Worm (Caenorhabditis elegans) whole organism, young adult: ENCODE data around the gene Y41G9A.10.
A peak's percentile ranks its signal among the peaks of the same experiment; 100 is the strongest.

Source experiments
- B0035.1 ChIP-seq: sonication (generic microtip); optimal IDR thresholded peaks from 2 replicates; lab custom pipeline; 2016; ENCODE audit warnings: missing genetic modification characterization, mild to moderate bottlenecking, missing compliant biosample characterization, missing genotype, missing genetic modification reagents
- B0336.3 ChIP-seq: fragments of 200-800 bp; sonication (Bioruptor generic); IDR thresholded peaks from 2 replicates; pipeline ENCODE4 v1.3.6; 2022; ENCODE audit warnings: missing genetic modification characterization, missing compliant biosample characterization
- C06A6.2 ChIP-seq: fragments of 200-800 bp; sonication (Bioruptor generic); conservative IDR thresholded peaks from 2 replicates; pipeline ENCODE4 v1.3.6; 2022; ENCODE audit warnings: missing genetic modification characterization, missing compliant biosample characterization
- F23B12.7 ChIP-seq: sonication (generic microtip); optimal IDR thresholded peaks from 2 replicates; lab custom pipeline; 2017; ENCODE audit warnings: missing genetic modification characterization, mild to moderate bottlenecking, missing compliant biosample characterization, antibody characterized with exemption, moderate library complexity; ENCODE audit not compliant: insufficient read depth
- F39B2.1 ChIP-seq: fragments of 200-800 bp; sonication (Bioruptor generic); IDR thresholded peaks from 2 replicates; pipeline ENCODE4 v1.3.6; 2022; ENCODE audit warnings: missing genetic modification reagents, missing genetic modification characterization, missing compliant biosample characterization
- F49E8.2 ChIP-seq: sonication (generic microtip); optimal IDR thresholded peaks from 3 replicates; lab custom pipeline; 2017; ENCODE audit warnings: missing genetic modification characterization, mild to moderate bottlenecking, missing compliant biosample characterization, antibody characterized with exemption, moderate library complexity; ENCODE audit not compliant: insufficient read depth
- F52B5.7 ChIP-seq: sonication (generic microtip); optimal IDR thresholded peaks from 2 replicates; lab custom pipeline; 2016; ENCODE audit warnings: mild to moderate bottlenecking, missing genetic modification characterization, missing compliant biosample characterization
- F57C9.4 ChIP-seq: sonication (generic microtip); optimal IDR thresholded peaks from 2 replicates; lab custom pipeline; 2017; ENCODE audit warnings: mild to moderate bottlenecking, missing genetic modification characterization, missing compliant biosample characterization
- K12H6.12 ChIP-seq: fragments of 200-800 bp; sonication (Bioruptor generic); optimal IDR thresholded peaks from 2 replicates; lab custom pipeline; 2018; ENCODE audit warnings: mild to moderate bottlenecking, missing genetic modification characterization, missing compliant biosample characterization
- T07F8.4 ChIP-seq: sonication (generic microtip); optimal IDR thresholded peaks from 2 replicates; lab custom pipeline; 2016; ENCODE audit warnings: mild to moderate bottlenecking, missing genetic modification characterization, moderate library complexity, missing compliant biosample characterization
- T26A5.8 ChIP-seq: sonication (generic microtip); optimal IDR thresholded peaks from 2 replicates; lab custom pipeline; 2016; ENCODE audit warnings: missing genetic modification characterization, missing compliant biosample characterization
- Y67H2A.10 ChIP-seq: fragments of 200-800 bp; sonication (Bioruptor generic); conservative IDR thresholded peaks from 2 replicates; pipeline ENCODE4 v1.3.6; 2022; ENCODE audit warnings: missing genetic modification reagents, missing genetic modification characterization, missing compliant biosample characterization
- Y95B8A.8 ChIP-seq: fragments of 200-800 bp; sonication (Bioruptor generic); IDR thresholded peaks from 2 replicates; pipeline ENCODE4 v1.3.6; 2022; ENCODE audit warnings: missing genetic modification reagents, missing genetic modification characterization, missing compliant biosample characterization
- ama-1 ChIP-seq, 3 experiments: fragments of 150-350 bp in 1 of 3; sonication (generic microtip) in 2 of 3; optimal IDR thresholded peaks; 2 replicates each; lab custom pipeline; 2014 to 2018; ENCODE audit warnings: missing biosample characterization in 2 of 3, missing genetic modification characterization in 2 of 3, missing genetic modification reagents in 2 of 3
- atf-7 ChIP-seq: sonication (generic microtip); optimal IDR thresholded peaks from 2 replicates; lab custom pipeline; 2017; ENCODE audit warnings: mild to moderate bottlenecking, missing genetic modification characterization, missing compliant biosample characterization
- attf-5 ChIP-seq: fragments of 200-800 bp; sonication (Bioruptor generic); optimal IDR thresholded peaks from 2 replicates; lab custom pipeline; 2018; ENCODE audit warnings: mild to moderate bottlenecking, missing genetic modification characterization, missing compliant biosample characterization
- ccch-3 ChIP-seq: fragments of 200-800 bp; sonication (Bioruptor generic); optimal IDR thresholded peaks from 2 replicates; lab custom pipeline; 2018; ENCODE audit warnings: mild to moderate bottlenecking, missing genetic modification characterization, missing compliant biosample characterization
- cebp-2 ChIP-seq: fragments of 200-800 bp; sonication (Bioruptor generic); IDR thresholded peaks from 2 replicates; pipeline ENCODE4 v1.3.6; 2022; ENCODE audit warnings: missing genetic modification characterization, missing compliant biosample characterization
- ceh-27 ChIP-seq: fragments of 200-800 bp; sonication (Bioruptor generic); optimal IDR thresholded peaks from 2 replicates; lab custom pipeline; 2018; ENCODE audit warnings: mild to moderate bottlenecking, missing genetic modification characterization, moderate library complexity, missing compliant biosample characterization
- ceh-40 ChIP-seq: fragments of 200-800 bp; sonication (Bioruptor generic); IDR thresholded peaks from 2 replicates; pipeline ENCODE4 v1.3.6; 2022; ENCODE audit warnings: missing genetic modification characterization, missing compliant biosample characterization
- die-1 ChIP-seq: sonication (generic microtip); optimal IDR thresholded peaks from 2 replicates; lab custom pipeline; 2016; ENCODE audit warnings: missing genotype, mild to moderate bottlenecking, missing genetic modification characterization, missing compliant biosample characterization
- dpff-1 ChIP-seq: sonication (generic microtip); optimal IDR thresholded peaks from 2 replicates; lab custom pipeline; 2017; ENCODE audit warnings: mild to moderate bottlenecking, missing genetic modification characterization, missing compliant biosample characterization
- dpl-1 ChIP-seq: fragments of 150-350 bp; optimal IDR thresholded peaks from 2 replicates; lab custom pipeline; 2014; ENCODE audit warnings: missing biosample characterization, missing genetic modification reagents, missing genetic modification characterization
- efl-1 ChIP-seq: fragments of 150-350 bp; optimal IDR thresholded peaks from 2 replicates; lab custom pipeline; 2014; ENCODE audit warnings: missing biosample characterization, missing genetic modification reagents, missing genetic modification characterization
- egrh-3 ChIP-seq: fragments of 200-800 bp; sonication (Bioruptor generic); IDR thresholded peaks from 2 replicates; pipeline ENCODE4 v1.3.6; 2022; ENCODE audit warnings: missing genetic modification reagents, missing genetic modification characterization, missing compliant biosample characterization
- hlh-26 ChIP-seq: fragments of 200-800 bp; sonication (Bioruptor generic); conservative IDR thresholded peaks from 2 replicates; pipeline ENCODE4 v1.3.6; 2022; ENCODE audit warnings: missing genetic modification reagents, missing genetic modification characterization, missing compliant biosample characterization
- hrde-1 ChIP-seq: sonication (generic microtip); optimal IDR thresholded peaks from 2 replicates; lab custom pipeline; 2016; ENCODE audit warnings: missing genetic modification characterization, mild to moderate bottlenecking, missing compliant biosample characterization, moderate library complexity, missing genotype, missing genetic modification reagents, borderline replicate concordance
- hsf-1 ChIP-seq: fragments of 200-800 bp; sonication (Bioruptor generic); IDR thresholded peaks from 2 replicates; pipeline ENCODE4 v1.3.6; 2022; ENCODE audit warnings: missing genetic modification reagents, missing genetic modification characterization, missing compliant biosample characterization
- lag-1 ChIP-seq: fragments of 200-800 bp; sonication (Bioruptor generic); IDR thresholded peaks from 2 replicates; pipeline ENCODE4 v1.3.6; 2022; ENCODE audit warnings: missing genetic modification reagents, missing genetic modification characterization, missing compliant biosample characterization
- let-607 ChIP-seq, 2 experiments: fragments of 200-800 bp in 1 of 2; sonication (Bioruptor generic) in 1 of 2; sonication (generic microtip) in 1 of 2; optimal IDR thresholded peaks; 2 replicates each; lab custom pipeline; 2016 to 2018; ENCODE audit warnings: mild to moderate bottlenecking in 2 of 2, missing compliant biosample characterization in 2 of 2, missing genetic modification characterization in 2 of 2, moderate library complexity in 2 of 2, missing genotype in 1 of 2
- lin-35 ChIP-seq, 3 experiments: fragments of 150-350 bp in 2 of 3; sonication (generic microtip) in 1 of 3; optimal IDR thresholded peaks; 2 replicates each; lab custom pipeline; 2014 to 2018; ENCODE audit warnings: missing biosample characterization in 3 of 3, missing genetic modification characterization in 3 of 3, missing genetic modification reagents in 3 of 3
- madf-10 ChIP-seq: sonication (generic microtip); optimal IDR thresholded peaks from 2 replicates; lab custom pipeline; 2016; ENCODE audit warnings: mild to moderate bottlenecking, missing genetic modification characterization, missing compliant biosample characterization
- madf-8 ChIP-seq: fragments of 200-800 bp; sonication (Bioruptor generic); conservative IDR thresholded peaks from 2 replicates; pipeline ENCODE4 v1.3.6; 2022; ENCODE audit warnings: missing genetic modification reagents, missing genetic modification characterization, missing compliant biosample characterization
- mcd-1 ChIP-seq: fragments of 200-800 bp; sonication (Bioruptor generic); IDR thresholded peaks from 2 replicates; pipeline ENCODE4 v1.3.6; 2022; ENCODE audit warnings: missing genetic modification reagents, missing genetic modification characterization, missing compliant biosample characterization
- mel-28 ChIP-seq: sonication (generic microtip); optimal IDR thresholded peaks from 2 replicates; lab custom pipeline; 2016; ENCODE audit warnings: borderline replicate concordance, mild to moderate bottlenecking, missing genetic modification characterization, missing compliant biosample characterization
- nfyb-1 ChIP-seq: fragments of 200-800 bp; sonication (Bioruptor generic); IDR thresholded peaks from 2 replicates; pipeline ENCODE4 v1.3.6; 2022; ENCODE audit warnings: missing genetic modification reagents, missing genetic modification characterization, missing compliant biosample characterization
- nhr-80 ChIP-seq: sonication (generic microtip); optimal IDR thresholded peaks from 2 replicates; lab custom pipeline; 2016; ENCODE audit warnings: missing genetic modification characterization, missing compliant biosample characterization
- rec-8 ChIP-seq, 2 experiments: sonication (generic microtip); optimal IDR thresholded peaks; 2 replicates each; lab custom pipeline; 2016; ENCODE audit warnings: mild to moderate bottlenecking in 2 of 2, missing genetic modification characterization in 2 of 2, missing genetic modification reagents in 2 of 2, missing genotype in 2 of 2, missing biosample characterization in 1 of 2, missing compliant biosample characterization in 1 of 2, moderate library complexity in 1 of 2
- sea-2 ChIP-seq: fragments of 200-800 bp; sonication (Bioruptor generic); IDR thresholded peaks from 2 replicates; pipeline ENCODE4 v1.3.6; 2022; ENCODE audit warnings: missing genetic modification characterization, missing compliant biosample characterization
- tbp1 ChIP-seq: fragments of 200-800 bp; sonication (Bioruptor generic); optimal IDR thresholded peaks from 2 replicates; lab custom pipeline; 2018; ENCODE audit warnings: mild to moderate bottlenecking, missing genetic modification characterization, missing compliant biosample characterization
- tbx-9 ChIP-seq: sonication (generic microtip); optimal IDR thresholded peaks from 2 replicates; lab custom pipeline; 2016; ENCODE audit warnings: borderline replicate concordance, missing genetic modification characterization, inconsistent platforms, missing compliant biosample characterization
- xnd-1 ChIP-seq: sonication (generic microtip); optimal IDR thresholded peaks from 2 replicates; lab custom pipeline; 2016; ENCODE audit warnings: missing genotype, missing genetic modification reagents, missing genetic modification characterization, missing compliant biosample characterization
- zim-3 ChIP-seq: sonication (generic microtip); optimal IDR thresholded peaks from 2 replicates; lab custom pipeline; 2017; ENCODE audit warnings: mild to moderate bottlenecking, missing genetic modification characterization, moderate library complexity, missing compliant biosample characterization
- ztf-22 ChIP-seq: fragments of 200-800 bp; sonication (Bioruptor generic); optimal IDR thresholded peaks from 2 replicates; lab custom pipeline; 2018; ENCODE audit warnings: mild to moderate bottlenecking, missing genetic modification characterization, moderate library complexity, missing compliant biosample characterization

Y41G9A.10 gene

DNA sequence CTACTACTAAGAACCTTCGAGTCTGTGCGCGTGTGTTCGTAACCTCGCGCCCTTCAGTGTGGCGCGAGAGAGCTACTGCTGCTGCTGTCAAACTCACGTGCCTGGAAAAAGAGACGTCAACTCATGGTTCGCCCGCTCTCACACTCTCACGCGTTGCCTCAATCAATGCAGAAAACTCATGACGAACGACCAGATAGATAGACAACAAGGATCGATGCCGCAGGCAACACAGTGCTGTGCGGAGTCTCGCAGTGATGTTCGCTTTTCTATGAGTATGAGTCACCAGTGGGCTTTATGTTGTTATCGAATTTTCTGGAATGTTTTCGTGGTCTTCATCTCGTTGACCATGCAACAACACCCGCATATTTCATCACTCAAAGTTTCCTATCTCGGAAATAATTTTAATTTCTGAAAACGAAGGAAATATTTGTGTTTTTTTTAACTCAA is 25.2 kb upstream of the Y41G9A.10 start (continued):
- TF ChIP-seq die-1 (tag; lab: Kevin White, UChicago), result no peak
- TF ChIP-seq zim-3 (tag; lab: Kevin White, UChicago), result peak; percentile 27
- peak; percentile 80 for TF ChIP-seq Y95B8A.8 (GFP tag; lab: Robert Waterston, UW)
- TF ChIP-seq lin-35 (GFP tag; optimal IDR thresholded peaks at IDR 0.05; lab: Kevin White, UChicago), result peak in 1 of 3 experiments; percentile 71
- peak; percentile 91 for TF ChIP-seq hsf-1 (GFP tag; lab: Robert Waterston, UW)
- peak; percentile 43 for TF ChIP-seq ztf-22 (GFP tag; lab: Kevin White, UChicago)
- no peak; the same call in 1 of the 2 replicates for TF ChIP-seq lag-1 (GFP tag; lab: Robert Waterston, UW)
- no peak; the same call in 1 of the 2 replicates for TF ChIP-seq ceh-40
- no peak for TF ChIP-seq F49E8.2 (tag; lab: Kevin White, UChicago)
- peak; percentile 40 for TF ChIP-seq F52B5.7 (tag; lab: Kevin White, UChicago)

DNA sequence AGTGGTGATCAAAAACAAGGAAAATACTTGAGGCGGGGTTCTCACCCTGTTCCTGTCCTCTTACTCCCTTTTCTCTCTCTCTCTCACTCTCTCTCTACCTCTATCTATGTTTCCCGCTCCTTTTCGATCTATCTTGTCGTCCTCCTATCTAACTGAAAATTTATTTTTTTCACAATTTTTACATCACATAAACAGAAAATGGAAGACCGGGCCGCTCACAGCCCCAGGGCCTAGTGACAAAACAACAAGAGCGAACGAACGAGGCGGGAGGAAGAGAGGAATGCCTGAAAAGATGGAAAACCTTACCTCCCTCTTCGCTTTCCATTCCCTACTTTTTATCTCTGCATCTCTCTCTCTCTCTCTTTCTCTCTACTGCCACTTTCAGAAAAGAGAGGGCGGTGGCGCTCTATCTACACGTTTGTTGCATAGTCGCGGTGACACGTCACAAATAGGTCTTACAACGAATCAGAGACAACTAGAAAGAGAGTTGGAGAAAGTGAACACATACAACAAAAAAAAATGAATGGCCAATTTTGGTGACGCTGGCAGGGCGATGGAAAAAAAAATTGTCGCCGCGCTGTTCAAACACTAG is 24.5 kb upstream of the Y41G9A.10 start:
- TF ChIP-seq nhr-80 (tag; lab: Kevin White, UChicago), result peak; percentile 4
- no peak for TF ChIP-seq madf-8
- TF ChIP-seq B0336.3 (GFP tag; lab: Robert Waterston, UW), result no peak
- peak; percentile 70 for TF ChIP-seq ama-1 (optimal IDR thresholded peaks at IDR 0.05; lab: Kevin White, UChicago)
- no peak for TF ChIP-seq ama-1 (GFP tag; optimal IDR thresholded peaks at IDR 0.05; lab: Kevin White, UChicago)
- TF ChIP-seq egrh-3 (GFP tag; lab: Robert Waterston, UW), result no peak
- peak; percentile 15 for TF ChIP-seq F23B12.7 (tag; lab: Kevin White, UChicago)
- TF ChIP-seq T07F8.4 (tag; lab: Kevin White, UChicago), result no peak
- peak in 1 of 3 experiments; percentile 7 for TF ChIP-seq lin-35 (GFP tag; optimal IDR thresholded peaks at IDR 0.05; lab: Kevin White, UChicago)
- TF ChIP-seq T26A5.8 (tag; lab: Kevin White, UChicago), result no peak
- no peak for TF ChIP-seq xnd-1 (tag; lab: Kevin White, UChicago)
- TF ChIP-seq mcd-1 (GFP tag; lab: Robert Waterston, UW), result peak; percentile 8; the same call in 1 of the 2 replicates
- no peak for TF ChIP-seq Y67H2A.10 (GFP tag; lab: Robert Waterston, UW)
- no peak for TF ChIP-seq efl-1 (GFP tag; lab: Kevin White, UChicago)
- no peak for TF ChIP-seq B0035.1 (tag; lab: Kevin White, UChicago)
- TF ChIP-seq ceh-40, result no peak
- no peak for TF ChIP-seq nfyb-1
- TF ChIP-seq F39B2.1, result no peak
- no peak for TF ChIP-seq zim-3 (tag; lab: Kevin White, UChicago)
- no peak for TF ChIP-seq atf-7 (tag; lab: Kevin White, UChicago)
- TF ChIP-seq dpl-1 (GFP tag; lab: Kevin White, UChicago), result no peak
- TF ChIP-seq madf-10, result no peak
- no peak for TF ChIP-seq K12H6.12
- no peak for TF ChIP-seq ceh-27
- TF ChIP-seq cebp-2 (GFP tag; lab: Robert Waterston, UW), result no peak
- TF ChIP-seq hlh-26, result no peak
- TF ChIP-seq tbx-9 (tag; lab: Kevin White, UChicago), result no peak
- no peak for TF ChIP-seq dpff-1 (tag; lab: Kevin White, UChicago)
- no peak for TF ChIP-seq sea-2 (GFP tag; lab: Robert Waterston, UW)
- TF ChIP-seq attf-5, result no peak
- no peak for TF ChIP-seq F57C9.4 (tag; lab: Kevin White, UChicago)
- peak; percentile 44 for TF ChIP-seq mel-28 (tag; lab: Kevin White, UChicago)
- no peak for TF ChIP-seq hrde-1
- peak; percentile 49 to 58 for TF ChIP-seq let-607 (tag; optimal IDR thresholded peaks at IDR 0.05; lab: Kevin White, UChicago)
- TF ChIP-seq ccch-3 (GFP tag; lab: Kevin White, UChicago), result no peak
- no peak for TF ChIP-seq C06A6.2 (GFP tag; lab: Robert Waterston, UW)
- TF ChIP-seq hsf-1 (GFP tag; lab: Robert Waterston, UW), result no peak
- peak; percentile 11 for TF ChIP-seq tbp1
- no peak for TF ChIP-seq rec-8 (tag; optimal IDR thresholded peaks at IDR 0.05; lab: Kevin White, UChicago)
